Worm (Caenorhabditis elegans): ENCODE measurements around the gene col-33.

- TF ChIP-seq ztf-29 (GFP tag; IDR thresholded peaks at IDR 0.05) (no peak), ztf-23 (GFP tag; IDR thresholded peaks at IDR 0.05) (no peak), cog-1 (tag; optimal IDR thresholded peaks at IDR 0.05) (no peak), tab-1 (GFP tag; IDR thresholded peaks at IDR 0.05) (no peak), med-1 (GFP tag; optimal IDR thresholded peaks at IDR 0.05; ENCODE audit: insufficient read depth) (no peak), flt-1 (GFP tag; IDR thresholded peaks at IDR 0.05) (no peak)
These were observed 15.3 kb upstream of the col-33 start, which contains the start of gene ama-1 for ce11 chrIV:4247770-4248169.

All from whole organism, midembryonic.